Worm (Caenorhabditis elegans) whole organism, L2 larva: Measurements from ENCODE around the gene F35H12.1.

Experiments used
- C34F6.9 ChIP-seq: fragments of 150-350 bp; optimal IDR thresholded peaks from 2 replicates; lab custom pipeline; 2014; ENCODE audit warnings: missing biosample characterization, missing genetic modification characterization
- F13H6.1 ChIP-seq: sonication (generic microtip); optimal IDR thresholded peaks from 2 replicates; lab custom pipeline; 2016; ENCODE audit warnings: missing genetic modification characterization, missing compliant biosample characterization
- Y55F3AM.14 ChIP-seq: fragments of 200-800 bp; sonication (Bioruptor generic); optimal IDR thresholded peaks from 2 replicates; lab custom pipeline; 2018; ENCODE audit warnings: mild to moderate bottlenecking, missing genetic modification characterization, missing compliant biosample characterization
- ZK546.5 ChIP-seq: sonication (generic microtip); optimal IDR thresholded peaks from 2 replicates; lab custom pipeline; 2017; ENCODE audit warnings: missing biosample characterization, missing genetic modification characterization
- ama-1 ChIP-seq: fragments of 150-350 bp; optimal IDR thresholded peaks from 2 replicates; lab custom pipeline; 2018; ENCODE audit warnings: inconsistent platforms
- blmp-1 ChIP-seq: sonication (generic microtip); optimal IDR thresholded peaks from 2 replicates; lab custom pipeline; 2017; ENCODE audit warnings: missing genetic modification characterization, mild to moderate bottlenecking, missing compliant biosample characterization, antibody characterized with exemption, moderate library complexity; ENCODE audit not compliant: insufficient read depth
- ceh-16 ChIP-seq: fragments of 150-350 bp; optimal IDR thresholded peaks from 2 replicates; lab custom pipeline; 2014; ENCODE audit warnings: missing biosample characterization, missing genetic modification characterization
- crh-2 ChIP-seq: sonication (generic microtip); optimal IDR thresholded peaks from 2 replicates; lab custom pipeline; 2017; ENCODE audit warnings: missing biosample characterization, missing genetic modification characterization
- egl-27 ChIP-seq: sonication (generic microtip); optimal IDR thresholded peaks from 3 replicates; lab custom pipeline; 2017; ENCODE audit warnings: missing biosample characterization, missing genetic modification reagents, missing genetic modification characterization
- elt-1 ChIP-seq: fragments of 150-350 bp; optimal IDR thresholded peaks from 2 replicates; lab custom pipeline; 2014; ENCODE audit warnings: missing biosample characterization, missing genetic modification characterization
- fos-1 ChIP-seq: fragments of 150-350 bp; optimal IDR thresholded peaks from 2 replicates; lab custom pipeline; 2014; ENCODE audit warnings: missing biosample characterization, missing genetic modification characterization
- gmeb-1 ChIP-seq: fragments of 150-350 bp; optimal IDR thresholded peaks from 2 replicates; lab custom pipeline; 2014; ENCODE audit warnings: missing biosample characterization, missing genetic modification characterization
- lin-11 ChIP-seq: fragments of 150-350 bp; sonication (generic microtip); optimal IDR thresholded peaks from 2 replicates; lab custom pipeline; 2014; ENCODE audit warnings: missing biosample characterization, missing genetic modification characterization, inconsistent platforms, mixed read lengths
- lsy-2 ChIP-seq, 2 experiments: fragments of 150-350 bp in 1 of 2; sonication (generic microtip) in 1 of 2; optimal IDR thresholded peaks; 2 replicates each; lab custom pipeline; 2014 to 2017; ENCODE audit warnings: missing biosample characterization in 2 of 2, missing genetic modification characterization in 2 of 2
- mab-5 ChIP-seq: fragments of 150-350 bp; optimal IDR thresholded peaks from 2 replicates; lab custom pipeline; 2014; ENCODE audit warnings: missing biosample characterization, missing genetic modification characterization
- mbf-1 ChIP-seq: sonication (generic microtip); optimal IDR thresholded peaks from 2 replicates; lab custom pipeline; 2017; ENCODE audit warnings: missing biosample characterization, missing genetic modification characterization
- mdl-1 ChIP-seq, 2 experiments: fragments of 150-350 bp in 1 of 2; sonication (generic microtip) in 1 of 2; optimal IDR thresholded peaks; 2 replicates each; lab custom pipeline; 2017; ENCODE audit warnings: missing biosample characterization in 2 of 2, missing genetic modification characterization in 2 of 2
- nhr-10 ChIP-seq: sonication (generic microtip); optimal IDR thresholded peaks from 2 replicates; lab custom pipeline; 2017; ENCODE audit warnings: missing biosample characterization, missing genetic modification characterization
- nhr-12 ChIP-seq: fragments of 150-350 bp; optimal IDR thresholded peaks from 2 replicates; lab custom pipeline; 2014; ENCODE audit warnings: missing biosample characterization, missing genetic modification characterization
- nhr-129 ChIP-seq: fragments of 150-350 bp; optimal IDR thresholded peaks from 2 replicates; lab custom pipeline; 2014; ENCODE audit warnings: missing biosample characterization, missing genetic modification characterization
- nhr-21 ChIP-seq: fragments of 150-350 bp; optimal IDR thresholded peaks from 2 replicates; lab custom pipeline; 2014; ENCODE audit warnings: missing biosample characterization, missing genetic modification characterization
- nhr-23 ChIP-seq: fragments of 150-350 bp; optimal IDR thresholded peaks from 2 replicates; lab custom pipeline; 2014; ENCODE audit warnings: missing biosample characterization, missing genetic modification reagents, missing genetic modification characterization
- nhr-237 ChIP-seq: fragments of 150-350 bp; optimal IDR thresholded peaks from 2 replicates; lab custom pipeline; 2014; ENCODE audit warnings: missing biosample characterization, missing genetic modification characterization
- nhr-25 ChIP-seq: fragments of 150-350 bp; sonication (generic microtip); optimal IDR thresholded peaks from 3 replicates; lab custom pipeline; 2014; ENCODE audit warnings: missing biosample characterization, missing genetic modification characterization
- nhr-6 ChIP-seq: fragments of 150-350 bp; optimal IDR thresholded peaks from 2 replicates; lab custom pipeline; 2014; ENCODE audit warnings: missing biosample characterization, missing genetic modification characterization
- peb-1 ChIP-seq: fragments of 150-350 bp; optimal IDR thresholded peaks from 2 replicates; lab custom pipeline; 2014; ENCODE audit warnings: missing biosample characterization, missing genetic modification characterization
- sem-4 ChIP-seq: fragments of 150-350 bp; optimal IDR thresholded peaks from 2 replicates; lab custom pipeline; 2014; ENCODE audit warnings: missing biosample characterization, missing genetic modification reagents, missing genetic modification characterization
- skn-1 ChIP-seq: sonication (generic microtip); optimal IDR thresholded peaks from 2 replicates; lab custom pipeline; 2017; ENCODE audit warnings: missing biosample characterization, missing genetic modification characterization
- sma-3 ChIP-seq: sonication (generic microtip); optimal IDR thresholded peaks from 2 replicates; lab custom pipeline; 2016; ENCODE audit warnings: missing genetic modification reagents, missing genetic modification characterization, missing compliant biosample characterization
- sma-9 ChIP-seq, 2 experiments: fragments of 150-350 bp in 1 of 2; sonication (generic microtip) in 1 of 2; optimal IDR thresholded peaks; 2 replicates each; lab custom pipeline; 2014 to 2016; ENCODE audit warnings: missing genetic modification characterization in 2 of 2, mild to moderate bottlenecking in 1 of 2, missing biosample characterization in 1 of 2, missing compliant biosample characterization in 1 of 2, missing genetic modification reagents in 1 of 2, moderate library complexity in 1 of 2
- unc-39 ChIP-seq: fragments of 150-350 bp; optimal IDR thresholded peaks from 2 replicates; lab custom pipeline; 2014; ENCODE audit warnings: missing biosample characterization, missing genetic modification characterization
- unc-62 ChIP-seq: fragments of 150-350 bp; optimal IDR thresholded peaks from 2 replicates; lab custom pipeline; 2014; ENCODE audit warnings: missing biosample characterization, missing genetic modification reagents, missing genetic modification characterization
- ztf-1 ChIP-seq: fragments of 200-800 bp; sonication (Bioruptor generic); conservative IDR thresholded peaks from 2 replicates; pipeline ENCODE4 v1.3.6; 2022; ENCODE audit warnings: missing genetic modification characterization, missing compliant biosample characterization
- ztf-11 ChIP-seq: sonication (generic microtip); optimal IDR thresholded peaks from 2 replicates; lab custom pipeline; 2017; ENCODE audit warnings: missing biosample characterization, missing genetic modification characterization

F35H12.1 gene

DNA sequence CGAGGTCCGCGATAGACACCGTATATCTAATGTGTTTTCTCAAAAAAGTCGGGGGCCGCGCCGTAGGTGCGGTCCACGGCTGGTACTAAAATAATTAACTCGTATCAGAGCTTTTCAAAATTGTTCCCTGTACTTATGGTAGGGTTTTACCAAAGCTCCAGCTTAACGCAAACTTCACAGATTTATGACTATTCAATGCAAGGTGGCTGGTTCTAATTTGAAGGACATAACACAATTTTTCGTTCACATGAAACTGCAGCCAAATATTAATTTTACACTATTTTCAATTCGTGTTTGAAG lies 41.6 kb downstream of the F35H12.1 start:
- no peak for TF ChIP-seq sma-9 (GFP tag; optimal IDR thresholded peaks at IDR 0.05; lab: Kevin White, UChicago)
- TF ChIP-seq sma-9 (tag; optimal IDR thresholded peaks at IDR 0.05; lab: Kevin White, UChicago), result no peak
- no peak for TF ChIP-seq ztf-1 (GFP tag; lab: Robert Waterston, UW)
- no peak for TF ChIP-seq ZK546.5
- TF ChIP-seq blmp-1 (tag; lab: Kevin White, UChicago), result no peak
- TF ChIP-seq unc-62 (GFP tag; lab: Kevin White, UChicago), result no peak
- TF ChIP-seq Y55F3AM.14, result no peak
- TF ChIP-seq elt-1, result no peak

DNA sequence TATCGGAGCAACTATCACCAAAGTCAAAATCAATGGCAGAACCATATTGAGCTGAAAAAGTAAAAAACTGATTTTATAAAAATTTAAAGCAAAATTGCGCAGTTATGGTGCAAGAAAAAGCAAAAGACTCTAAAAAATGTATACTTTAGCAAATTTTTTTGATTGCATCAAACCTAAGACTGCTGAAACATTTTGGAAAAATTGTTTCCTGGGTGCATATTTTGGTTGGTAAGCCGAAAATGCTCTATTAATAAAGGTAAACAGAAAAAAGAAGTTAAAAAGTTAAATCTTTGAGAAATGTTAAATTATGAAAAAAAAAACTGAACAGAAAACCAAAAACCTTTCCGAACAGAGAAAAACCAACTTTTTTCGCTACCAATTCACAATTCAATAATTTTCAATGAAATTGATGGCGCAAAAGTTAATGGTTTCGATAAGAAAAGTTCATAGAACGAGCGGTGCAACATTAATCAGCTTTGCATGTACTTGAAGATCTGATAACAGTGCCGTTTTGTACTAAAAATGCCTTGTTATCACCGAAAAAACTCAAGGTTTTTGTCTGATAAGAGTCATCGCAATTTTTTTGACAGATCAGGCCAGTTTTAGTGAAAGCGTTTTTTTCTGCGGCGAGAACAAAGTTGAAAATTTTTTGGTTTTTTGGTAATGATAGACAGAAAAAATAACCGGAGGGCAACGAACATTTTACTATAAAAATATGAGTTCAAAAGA lies 44.5 kb downstream of the F35H12.1 start, which contains the start of gene abhd-3.2:
Gene abhd-3.2, minus strand, starts transcription at position 51 of the 729 bp plus-strand sequence.
- TF ChIP-seq egl-27 (tag; lab: Kevin White, UChicago), result peak; percentile 67
- TF ChIP-seq blmp-1 (tag; lab: Kevin White, UChicago), result peak; percentile 56
- TF ChIP-seq mdl-1 (tag; optimal IDR thresholded peaks at IDR 0.05; lab: Kevin White, UChicago), result peak in 1 of 2 experiments; percentile 11
- peak; percentile 51 for TF ChIP-seq sma-3 (GFP tag; lab: Kevin White, UChicago)
- peak; percentile 3 for TF ChIP-seq F13H6.1 (tag; lab: Kevin White, UChicago)
- peak; percentile 17 for TF ChIP-seq nhr-21 (tag; lab: Kevin White, UChicago)
- TF ChIP-seq fos-1 (tag; lab: Kevin White, UChicago), result peak; percentile 99
- TF ChIP-seq ztf-11 (tag; lab: Kevin White, UChicago), result no peak
- no peak for TF ChIP-seq nhr-6 (tag; lab: Kevin White, UChicago)
- TF ChIP-seq lin-11 (tag; lab: Kevin White, UChicago), result no peak
- TF ChIP-seq sma-9 (GFP tag; optimal IDR thresholded peaks at IDR 0.05; lab: Kevin White, UChicago), result peak; percentile 90
- no peak for TF ChIP-seq sma-9 (tag; optimal IDR thresholded peaks at IDR 0.05; lab: Kevin White, UChicago)
- TF ChIP-seq crh-2 (tag; lab: Kevin White, UChicago), result peak; percentile 75
- TF ChIP-seq mab-5 (tag; lab: Kevin White, UChicago), result no peak
- TF ChIP-seq nhr-129 (tag; lab: Kevin White, UChicago), result peak; percentile 15
- TF ChIP-seq nhr-12 (tag; lab: Kevin White, UChicago), result no peak
- no peak for TF ChIP-seq ztf-1 (GFP tag; lab: Robert Waterston, UW)
- TF ChIP-seq nhr-10 (tag; lab: Kevin White, UChicago), result no peak
- no peak for TF ChIP-seq mbf-1 (tag; lab: Kevin White, UChicago)
- peak; percentile 65 for TF ChIP-seq gmeb-1 (tag; lab: Kevin White, UChicago)
- TF ChIP-seq ama-1, result no peak
- TF ChIP-seq, all 48 proteins: peak for 11

DNA sequence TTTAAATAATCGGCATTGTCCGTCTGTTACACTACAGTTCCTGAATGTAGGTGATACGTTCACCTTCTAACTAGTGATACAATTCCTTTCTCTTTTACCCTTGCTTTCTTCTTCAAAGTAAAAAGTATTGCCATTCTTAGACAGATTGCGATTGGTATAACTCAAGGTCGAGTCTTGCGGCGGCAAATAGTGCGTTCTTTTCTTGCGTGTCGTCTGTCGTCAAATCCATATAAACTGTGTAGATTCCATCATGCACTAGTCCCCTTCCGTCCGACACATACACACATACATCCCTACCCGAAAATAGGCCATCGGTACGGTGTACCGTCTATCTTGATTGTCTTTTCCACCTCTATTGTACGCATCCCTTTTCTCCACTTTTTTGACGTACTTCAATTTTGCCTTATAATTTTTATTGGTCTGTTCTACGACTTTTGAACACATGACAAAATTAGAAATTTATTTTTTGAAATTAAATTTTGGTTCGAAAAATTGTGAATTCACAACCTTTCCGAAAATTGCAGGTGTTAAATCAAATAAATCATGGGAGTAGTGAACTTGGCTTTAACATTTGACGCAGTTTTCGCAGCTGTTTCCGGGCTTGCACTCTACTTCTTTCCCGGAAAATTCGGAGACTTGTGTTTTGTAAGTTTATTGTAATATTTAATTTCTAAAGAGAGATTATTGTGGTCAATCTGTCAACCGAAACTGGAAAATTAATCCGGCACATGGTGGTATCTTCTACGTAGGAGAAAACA lies 46.8 kb downstream of the F35H12.1 start, which contains the start of gene C44C1.1:
Gene C44C1.1, plus strand, starts transcription at position 525 of the 758 bp plus-strand sequence.
- TF ChIP-seq blmp-1 (tag; lab: Kevin White, UChicago), result peak; percentile 68
- peak; percentile 36 for TF ChIP-seq ceh-16 (tag; lab: Kevin White, UChicago)
- TF ChIP-seq fos-1 (tag; lab: Kevin White, UChicago), result peak; percentile 47
- peak; percentile 61 for TF ChIP-seq nhr-21 (tag; lab: Kevin White, UChicago)
- no peak for TF ChIP-seq nhr-10 (tag; lab: Kevin White, UChicago)
- TF ChIP-seq sma-3 (GFP tag; lab: Kevin White, UChicago), result peak; percentile 7
- peak; percentile 52 for TF ChIP-seq nhr-25 (tag; lab: Kevin White, UChicago)
- TF ChIP-seq egl-27 (tag; lab: Kevin White, UChicago), result no peak
- peak; percentile 35 for TF ChIP-seq nhr-129 (tag; lab: Kevin White, UChicago)
- TF ChIP-seq sem-4 (tag; lab: Kevin White, UChicago), result no peak
- TF ChIP-seq lsy-2 (tag; optimal IDR thresholded peaks at IDR 0.05; lab: Kevin White, UChicago), result peak in 1 of 2 experiments; percentile 7
- no peak for TF ChIP-seq skn-1 (tag; lab: Kevin White, UChicago)
- no peak for TF ChIP-seq peb-1 (tag; lab: Kevin White, UChicago)

ce11 chrX:982598-982997 lies 49.0 kb downstream of the F35H12.1 start:
- no peak for TF ChIP-seq crh-2 (tag; lab: Kevin White, UChicago)
- TF ChIP-seq lin-11 (tag; lab: Kevin White, UChicago), result no peak
- TF ChIP-seq egl-27 (tag; lab: Kevin White, UChicago), result no peak
- TF ChIP-seq nhr-23 (tag; lab: Kevin White, UChicago), result no peak
- TF ChIP-seq nhr-237 (tag; lab: Kevin White, UChicago), result no peak
- TF ChIP-seq unc-62 (GFP tag; lab: Kevin White, UChicago), result no peak
- no peak for TF ChIP-seq C34F6.9 (tag; lab: Kevin White, UChicago)
- TF ChIP-seq mbf-1 (tag; lab: Kevin White, UChicago), result no peak
- TF ChIP-seq peb-1 (tag; lab: Kevin White, UChicago), result no peak
- TF ChIP-seq gmeb-1 (tag; lab: Kevin White, UChicago), result no peak
- TF ChIP-seq unc-39 (tag; lab: Kevin White, UChicago), result no peak
- no peak for TF ChIP-seq blmp-1 (tag; lab: Kevin White, UChicago)
- TF ChIP-seq, all 48 proteins: peak for 0
